Fruit fly (Drosophila melanogaster) whole organism, embryonic: ENCODE measurements around the gene Lcch3.

ENCODE experiments used
- Atf-2 ChIP-seq: fragments of 200-800 bp; sonication (Bioruptor generic); optimal IDR thresholded peaks from 2 replicates; lab custom pipeline; 2016; ENCODE audit warnings: missing biosample characterization, missing genetic modification characterization
- BtbVII ChIP-seq: fragments of 200-800 bp; sonication (Bioruptor generic); optimal IDR thresholded peaks from 3 replicates; lab custom pipeline; 2017; ENCODE audit warnings: missing biosample characterization, mild to moderate bottlenecking, missing genetic modification characterization
- Bteb2 ChIP-seq: fragments of 200-800 bp; sonication (Bioruptor generic); optimal IDR thresholded peaks from 2 replicates; lab custom pipeline; 2016; ENCODE audit warnings: missing biosample characterization, missing genetic modification characterization
- CG1233 ChIP-seq: fragments of 200-800 bp; sonication (Bioruptor generic); optimal IDR thresholded peaks from 4 replicates; lab custom pipeline; 2018; ENCODE audit warnings: missing biosample characterization, mild to moderate bottlenecking, missing genetic modification characterization
- CG13287 ChIP-seq: fragments of 200-800 bp; sonication (Bioruptor generic); IDR thresholded peaks from 2 replicates; pipeline ENCODE4 v1.3.6; 2022; ENCODE audit warnings: missing biosample characterization, missing genetic modification characterization; ENCODE audit not compliant: partially characterized antibody
- CG13775 ChIP-seq: fragments of 200-800 bp; sonication (Bioruptor generic); optimal IDR thresholded peaks from 3 replicates; lab custom pipeline; 2017; ENCODE audit warnings: missing biosample characterization, mild to moderate bottlenecking, missing genetic modification characterization
- CG14710 ChIP-seq: fragments of 200-800 bp; sonication (Bioruptor generic); optimal IDR thresholded peaks from 3 replicates; lab custom pipeline; 2019; ENCODE audit warnings: missing biosample characterization, mild to moderate bottlenecking, missing genetic modification characterization, moderate library complexity
- CG2889 ChIP-seq: fragments of 200-800 bp; sonication (Bioruptor generic); IDR thresholded peaks from 3 replicates; pipeline ENCODE4 v1.3.6; 2022; ENCODE audit warnings: missing biosample characterization, missing genetic modification characterization
- CG3407 ChIP-seq: fragments of 200-800 bp; sonication (Bioruptor generic); optimal IDR thresholded peaks from 2 replicates; lab custom pipeline; 2018; ENCODE audit warnings: missing biosample characterization, mild to moderate bottlenecking, missing genetic modification characterization
- CG34224 ChIP-seq: fragments of 200-800 bp; sonication (Bioruptor generic); IDR thresholded peaks from 3 replicates; pipeline ENCODE4 v1.3.6; 2022; ENCODE audit warnings: missing biosample characterization, missing genetic modification characterization; ENCODE audit not compliant: partially characterized antibody
- CG43689 ChIP-seq: fragments of 200-800 bp; sonication (Bioruptor generic); IDR thresholded peaks from 2 replicates; pipeline ENCODE4 v1.3.6; 2022; ENCODE audit warnings: missing biosample characterization, missing genetic modification characterization
- CG4820 ChIP-seq: fragments of 200-800 bp; sonication (Bioruptor generic); optimal IDR thresholded peaks from 3 replicates; lab custom pipeline; 2016; ENCODE audit warnings: missing biosample characterization, missing genetic modification characterization
- CG6765 ChIP-seq: fragments of 200-800 bp; sonication (Bioruptor generic); optimal IDR thresholded peaks from 3 replicates; lab custom pipeline; 2017; ENCODE audit warnings: missing biosample characterization, mild to moderate bottlenecking, missing genetic modification characterization
- CG7357 ChIP-seq: fragments of 200-800 bp; sonication (Bioruptor generic); IDR thresholded peaks from 3 replicates; pipeline ENCODE4 v1.3.6; 2022; ENCODE audit warnings: missing biosample characterization, missing genetic modification characterization
- CG7928 ChIP-seq: fragments of 200-800 bp; sonication (Bioruptor generic); optimal IDR thresholded peaks from 2 replicates; lab custom pipeline; 2017; ENCODE audit warnings: missing biosample characterization, mild to moderate bottlenecking, missing genetic modification characterization
- CG7963 ChIP-seq: fragments of 200-800 bp; sonication (Bioruptor generic); IDR thresholded peaks from 3 replicates; pipeline ENCODE4 v1.3.6; 2022; ENCODE audit warnings: missing biosample characterization, missing genetic modification characterization; ENCODE audit not compliant: partially characterized antibody
- CG8765 ChIP-seq: fragments of 200-800 bp; sonication (Bioruptor generic); IDR thresholded peaks from 2 replicates; pipeline ENCODE4 v1.3.6; 2022; ENCODE audit warnings: missing biosample characterization, missing genetic modification characterization
- CG9797 ChIP-seq: fragments of 200-800 bp; sonication (Bioruptor generic); optimal IDR thresholded peaks from 3 replicates; lab custom pipeline; 2018; ENCODE audit warnings: missing biosample characterization, mild to moderate bottlenecking, missing genetic modification characterization
- D19A ChIP-seq: fragments of 200-800 bp; optimal IDR thresholded peaks from 3 replicates; lab custom pipeline; 2019; ENCODE audit warnings: missing biosample characterization, mild to moderate bottlenecking, missing genetic modification characterization, moderate library complexity
- Deaf1 ChIP-seq: fragments of 200-800 bp; optimal IDR thresholded peaks from 3 replicates; lab custom pipeline; 2019; ENCODE audit warnings: missing biosample characterization, mild to moderate bottlenecking, missing genetic modification characterization, moderate library complexity
- Fer1 ChIP-seq: fragments of 200-800 bp; sonication (Bioruptor generic); optimal IDR thresholded peaks from 2 replicates; lab custom pipeline; 2017; ENCODE audit warnings: missing biosample characterization, mild to moderate bottlenecking, missing genetic modification characterization
- Gsc ChIP-seq: fragments of 200-800 bp; sonication (Bioruptor generic); IDR thresholded peaks from 2 replicates; pipeline ENCODE4 v1.3.6; 2022; ENCODE audit warnings: missing biosample characterization, missing genetic modification characterization
- MBD-R2 ChIP-seq: fragments of 200-800 bp; sonication (Bioruptor generic); IDR thresholded peaks from 2 replicates; pipeline ENCODE4 v1.3.6; 2022; ENCODE audit warnings: missing biosample characterization, missing genetic modification characterization
- Nf-YC ChIP-seq: fragments of 200-800 bp; optimal IDR thresholded peaks from 3 replicates; lab custom pipeline; 2019; ENCODE audit warnings: missing biosample characterization, mild to moderate bottlenecking, missing genetic modification characterization, moderate library complexity
- Pdp1 ChIP-seq, 2 experiments: fragments of 200-800 bp; sonication (Bioruptor generic); optimal IDR thresholded peaks; 3 replicates each; lab custom pipeline; 2016; ENCODE audit warnings: missing biosample characterization in 2 of 2, missing genetic modification characterization in 2 of 2, mild to moderate bottlenecking in 1 of 2, moderate library complexity in 1 of 2
- Sox100B ChIP-seq: fragments of 200-800 bp; sonication (Bioruptor generic); optimal IDR thresholded peaks from 3 replicates; lab custom pipeline; 2018; ENCODE audit warnings: missing biosample characterization, mild to moderate bottlenecking, missing genetic modification characterization
- Stat92E ChIP-seq, 3 experiments: fragments of >200 bp in 2 of 3; fragments of 200-800 bp in 1 of 3; sonication (Bioruptor generic) in 1 of 3; optimal IDR thresholded peaks; 2 replicates each; lab custom pipeline; 2017 to 2019; ENCODE audit warnings: missing biosample characterization in 3 of 3, missing genetic modification characterization in 3 of 3, mild to moderate bottlenecking in 1 of 3, moderate library complexity in 1 of 3
- ato ChIP-seq: fragments of 200-800 bp; sonication (Bioruptor generic); IDR thresholded peaks from 2 replicates; pipeline ENCODE4 v1.3.6; 2022; ENCODE audit warnings: missing biosample characterization, missing genetic modification characterization; ENCODE audit not compliant: partially characterized antibody
- bigmax ChIP-seq: fragments of 200-800 bp; sonication (Bioruptor generic); optimal IDR thresholded peaks from 2 replicates; lab custom pipeline; 2018; ENCODE audit warnings: missing biosample characterization, mild to moderate bottlenecking, missing genetic modification characterization
- chm ChIP-seq: fragments of 200-800 bp; sonication (Bioruptor generic); IDR thresholded peaks from 2 replicates; pipeline ENCODE4 v1.3.6; 2022; ENCODE audit warnings: missing biosample characterization, missing genetic modification characterization
- crol ChIP-seq: fragments of 200-800 bp; sonication (Bioruptor generic); IDR thresholded peaks from 2 replicates; pipeline ENCODE4 v1.3.6; 2022; ENCODE audit warnings: missing biosample characterization, missing genetic modification characterization
- dati ChIP-seq: fragments of 200-800 bp; sonication (Bioruptor generic); IDR thresholded peaks from 2 replicates; pipeline ENCODE4 v1.3.6; 2022; ENCODE audit warnings: missing biosample characterization, missing genetic modification characterization
- dm ChIP-seq: fragments of 200-800 bp; sonication (Bioruptor generic); optimal IDR thresholded peaks from 3 replicates; lab custom pipeline; 2016; ENCODE audit warnings: missing biosample characterization, missing genetic modification characterization
- eyg ChIP-seq: fragments of 200-800 bp; sonication (Bioruptor generic); optimal IDR thresholded peaks from 3 replicates; lab custom pipeline; 2016; ENCODE audit warnings: missing biosample characterization, missing genetic modification characterization
- her ChIP-seq: fragments of 200-800 bp; sonication (Bioruptor generic); optimal IDR thresholded peaks from 2 replicates; lab custom pipeline; 2016; ENCODE audit warnings: missing biosample characterization, missing genetic modification characterization
- hkb ChIP-seq, 2 experiments: fragments of 200-800 bp in 1 of 2; fragments of >200 bp in 1 of 2; sonication (Bioruptor generic) in 1 of 2; IDR thresholded peaks in 1 of 2; optimal IDR thresholded peaks in 1 of 2; 2 replicates each; pipeline versions ENCODE4 v1.3.6 to Lab custom; 2017 to 2022; ENCODE audit warnings: missing biosample characterization in 1 of 2, missing genetic modification characterization in 1 of 2
- lov ChIP-seq, 2 experiments: fragments of 200-800 bp in 1 of 2; fragments of >200 bp in 1 of 2; sonication (Bioruptor generic) in 1 of 2; IDR thresholded peaks in 1 of 2; optimal IDR thresholded peaks in 1 of 2; 2 replicates in 1 of 2; 3 replicates in 1 of 2; pipeline versions ENCODE4 v1.3.6 to Lab custom; 2017 to 2022; ENCODE audit warnings: missing biosample characterization in 1 of 2, missing genetic modification characterization in 1 of 2
- nerfin-2 ChIP-seq: fragments of 200-800 bp; sonication (Bioruptor generic); IDR thresholded peaks from 2 replicates; pipeline ENCODE4 v1.3.6; 2022; ENCODE audit warnings: missing biosample characterization, missing genetic modification characterization; ENCODE audit not compliant: partially characterized antibody
- onecut ChIP-seq: fragments of 200-800 bp; sonication (Bioruptor generic); IDR thresholded peaks from 2 replicates; pipeline ENCODE4 v1.3.6; 2022; ENCODE audit warnings: missing biosample characterization, missing genetic modification characterization
- pfk ChIP-seq: fragments of 200-800 bp; sonication (Bioruptor generic); optimal IDR thresholded peaks from 2 replicates; lab custom pipeline; 2018; ENCODE audit warnings: missing biosample characterization, mild to moderate bottlenecking, missing genetic modification characterization, moderate library complexity
- pzg ChIP-seq: fragments of 200-800 bp; sonication (Bioruptor generic); optimal IDR thresholded peaks from 3 replicates; lab custom pipeline; 2018; ENCODE audit warnings: missing biosample characterization, mild to moderate bottlenecking, missing genetic modification characterization, moderate library complexity
- sna ChIP-seq: fragments of 200-800 bp; sonication (Bioruptor generic); IDR thresholded peaks from 2 replicates; pipeline ENCODE4 v1.3.6; 2022; ENCODE audit warnings: missing biosample characterization, missing genetic modification characterization; ENCODE audit not compliant: partially characterized antibody
- sqz ChIP-seq: fragments of 200-800 bp; sonication (Bioruptor generic); optimal IDR thresholded peaks from 3 replicates; lab custom pipeline; 2018; ENCODE audit warnings: missing biosample characterization, mild to moderate bottlenecking, missing genetic modification characterization
- stwl ChIP-seq: fragments of 200-800 bp; sonication (Bioruptor generic); optimal IDR thresholded peaks from 3 replicates; lab custom pipeline; 2018; ENCODE audit warnings: missing biosample characterization, mild to moderate bottlenecking, missing genetic modification characterization, moderate library complexity
- tap ChIP-seq: fragments of 200-800 bp; optimal IDR thresholded peaks from 3 replicates; lab custom pipeline; 2019; ENCODE audit warnings: missing biosample characterization, mild to moderate bottlenecking, missing genetic modification characterization, moderate library complexity
- yki ChIP-seq: fragments of >200 bp; optimal IDR thresholded peaks from 3 replicates; lab custom pipeline; 2018
- zfh1 ChIP-seq: fragments of 200-800 bp; sonication (Bioruptor generic); IDR thresholded peaks from 3 replicates; pipeline ENCODE4 v1.3.6; 2022; ENCODE audit warnings: missing biosample characterization, missing genetic modification characterization

Lcch3 gene

dm6 chrX:15891606-15892345, 33.1 kb upstream of the Lcch3 start, which contains the start of gene shi (continued):
- TF ChIP-seq CG13287 (GFP tag; lab: Robert Waterston, UW): peak; percentile 96
- TF ChIP-seq chm (GFP tag; lab: Robert Waterston, UW): no peak
- TF ChIP-seq Nf-YC (tag; lab: Kevin White, UChicago): peak; percentile 42
- TF ChIP-seq dm: peak; percentile 26
- no peak for TF ChIP-seq Deaf1 (tag; lab: Kevin White, UChicago)
- TF ChIP-seq CG6765: no peak
- TF ChIP-seq CG4820 (GFP tag; lab: Kevin White, UChicago): no peak
- no peak for TF ChIP-seq yki
- TF ChIP-seq CG13775 (GFP tag; lab: Kevin White, UChicago): no peak
- no peak for TF ChIP-seq crol
- TF ChIP-seq CG2889 (GFP tag; lab: Robert Waterston, UW): no peak
- TF ChIP-seq nerfin-2 (GFP tag; lab: Robert Waterston, UW): peak; percentile 99
- no peak for TF ChIP-seq bigmax (GFP tag; lab: Kevin White, UChicago)
- peak; percentile 51; the same call in 1 of the 3 replicates for TF ChIP-seq CG7357 (GFP tag; lab: Robert Waterston, UW)
- no peak for TF ChIP-seq CG1233 (GFP tag; lab: Kevin White, UChicago)
- peak; percentile 89 for TF ChIP-seq stwl (tag; lab: Kevin White, UChicago)
- TF ChIP-seq CG7928 (GFP tag; lab: Kevin White, UChicago): peak; percentile 83
- peak; percentile 98 for TF ChIP-seq CG7963 (GFP tag; lab: Robert Waterston, UW)
- TF ChIP-seq CG8765 (GFP tag; lab: Robert Waterston, UW): no peak
- no peak for TF ChIP-seq CG43689 (GFP tag; lab: Robert Waterston, UW)
- TF ChIP-seq Atf-2 (GFP tag; lab: Kevin White, UChicago): no peak
- TF ChIP-seq zfh1 (GFP tag; lab: Robert Waterston, UW): no peak
- TF ChIP-seq sna: peak; percentile 93
- TF ChIP-seq Stat92E (GFP tag; optimal IDR thresholded peaks at IDR 0.05; lab: Kevin White, UChicago): no peak
- TF ChIP-seq CG9797 (GFP tag; lab: Kevin White, UChicago): peak; percentile 85
- TF ChIP-seq BtbVII: no peak

DNA sequence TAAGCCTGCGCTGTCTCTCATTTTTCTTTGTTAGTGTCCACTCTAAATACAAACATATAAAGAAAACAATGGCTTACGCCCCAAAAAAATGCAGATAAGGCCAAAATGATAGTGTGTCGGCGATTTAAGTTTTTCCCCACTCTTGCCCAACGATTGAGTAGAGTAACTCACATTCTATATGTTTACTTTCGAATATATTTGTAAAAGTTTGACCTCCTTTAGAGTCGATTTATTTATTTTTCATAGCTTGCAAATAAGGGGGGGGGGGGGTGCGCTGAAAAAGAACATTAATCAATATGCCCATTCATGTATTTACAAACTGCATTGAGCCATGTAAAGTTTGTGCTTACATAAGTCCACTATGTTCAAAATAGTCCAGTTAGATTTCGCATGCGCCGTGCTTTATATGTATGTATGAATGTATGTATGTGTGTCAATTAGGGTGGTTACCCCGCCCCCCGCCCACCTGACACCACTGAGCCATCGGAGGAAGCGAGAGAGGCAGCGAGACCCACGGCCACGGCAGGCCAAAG, 31.1 kb upstream of the Lcch3 start:
- TF ChIP-seq onecut (GFP tag; lab: Robert Waterston, UW): peak; percentile 35; the same call in 1 of the 2 replicates
- TF ChIP-seq Fer1 (GFP tag; lab: Kevin White, UChicago): peak; percentile 11
- no peak for TF ChIP-seq CG34224 (GFP tag; lab: Robert Waterston, UW)
- TF ChIP-seq hkb (optimal IDR thresholded peaks at IDR 0.05; lab: Kevin White, UChicago): no peak
- TF ChIP-seq hkb (GFP tag; IDR thresholded peaks at IDR 0.05; lab: Robert Waterston, UW): peak; percentile 7; the same call in 1 of the 2 replicates
- TF ChIP-seq dati (GFP tag; lab: Robert Waterston, UW): no peak
- TF ChIP-seq her: no peak
- TF ChIP-seq Gsc (GFP tag; lab: Robert Waterston, UW): no peak
- peak; percentile 39 for TF ChIP-seq CG3407 (GFP tag; lab: Kevin White, UChicago)
- TF ChIP-seq Pdp1 (GFP tag; optimal IDR thresholded peaks at IDR 0.05; lab: Kevin White, UChicago): peak in 1 of 2 experiments; percentile 69
- TF ChIP-seq tap (tag; lab: Kevin White, UChicago): no peak
- TF ChIP-seq eyg (GFP tag; lab: Kevin White, UChicago): no peak
- TF ChIP-seq lov (optimal IDR thresholded peaks at IDR 0.05; lab: Kevin White, UChicago): no peak
- TF ChIP-seq lov (GFP tag; IDR thresholded peaks at IDR 0.05; lab: Robert Waterston, UW): no peak
- no peak for TF ChIP-seq ato (GFP tag; lab: Robert Waterston, UW)
- TF ChIP-seq Bteb2 (GFP tag; lab: Kevin White, UChicago): no peak
- TF ChIP-seq pzg (GFP tag; lab: Kevin White, UChicago): no peak
- TF ChIP-seq pfk: no peak
- TF ChIP-seq CG6765: peak; percentile 1
- TF ChIP-seq CG14710 (tag; lab: Kevin White, UChicago): no peak
- TF ChIP-seq sqz (GFP tag; lab: Kevin White, UChicago): peak; percentile 12
- peak; percentile 15 for TF ChIP-seq Sox100B
- no peak for TF ChIP-seq MBD-R2
- peak; percentile 73 for TF ChIP-seq D19A (tag; lab: Kevin White, UChicago)
